Fruit fly (Drosophila melanogaster) whole organism: ENCODE results near the gene dachs.

Source experiments
- CG8478 ChIP-seq: fragments of >200 bp; optimal IDR thresholded peaks from 2 replicates; lab custom pipeline; 2018; ENCODE audit warnings: inconsistent platforms
- Dll ChIP-seq: fragments of >200 bp; optimal IDR thresholded peaks from 2 replicates; lab custom pipeline; 2017
- EcR ChIP-seq, 2 experiments: fragments of >200 bp; optimal IDR thresholded peaks; 2 replicates each; lab custom pipeline; 2017; ENCODE audit warnings: missing biosample characterization in 2 of 2, missing genetic modification characterization in 2 of 2, missing genetic modification reagents in 2 of 2
- pan ChIP-seq: fragments of >200 bp; optimal IDR thresholded peaks from 2 replicates; lab custom pipeline; 2017
- psq ChIP-seq: fragments of >200 bp; optimal IDR thresholded peaks from 2 replicates; lab custom pipeline; 2017
- usp ChIP-seq: fragments of >200 bp; optimal IDR thresholded peaks from 2 replicates; lab custom pipeline; 2017; ENCODE audit warnings: missing biosample characterization, missing genetic modification characterization, mixed read lengths

DNA sequence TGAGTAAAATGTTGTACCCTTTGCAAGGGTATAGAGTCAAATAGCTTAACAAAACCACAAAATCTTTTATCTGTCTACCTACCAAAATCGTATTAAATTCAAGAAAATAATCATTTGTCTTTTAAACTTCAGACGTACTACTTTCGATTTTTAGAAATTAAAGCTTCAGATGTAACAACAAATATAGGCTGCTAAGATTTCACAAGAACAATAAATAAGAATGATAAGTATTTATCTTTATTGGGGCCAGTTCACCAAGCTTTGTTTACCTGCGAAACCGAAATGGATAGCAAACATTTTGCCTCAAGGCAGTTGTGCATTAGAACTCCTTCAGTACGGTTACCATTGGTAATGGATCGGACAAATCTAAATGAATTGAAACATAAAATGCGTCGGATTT is 23.8 kb downstream of the dachs start, which contains the start of gene CG43400:
- TF ChIP-seq usp (GFP tag; lab: Kevin White, UChicago) (no peak), pan (lab: Kevin White, UChicago) (no peak), EcR (GFP tag; optimal IDR thresholded peaks at IDR 0.05; lab: Kevin White, UChicago) (no peak), CG8478 (no peak), psq (lab: Kevin White, UChicago) (no peak), Dll (lab: Kevin White, UChicago) (no peak)
